Worm (Caenorhabditis elegans): ENCODE measurements around the gene F59A6.2.

ce11 chrII:5001866-5002265 is 12.6 kb upstream of the F59A6.2 start:
- TF ChIP-seq ZK546.5 (tag; optimal IDR thresholded peaks at IDR 0.05) = no peak
- no peak for TF ChIP-seq ztf-4 (tag; optimal IDR thresholded peaks at IDR 0.05)
- TF ChIP-seq unc-39 (tag; optimal IDR thresholded peaks at IDR 0.05) = no peak
- TF ChIP-seq nhr-11 (tag; optimal IDR thresholded peaks at IDR 0.05) = no peak
- TF ChIP-seq ztf-11 (tag; optimal IDR thresholded peaks at IDR 0.05) = no peak
- no peak for TF ChIP-seq unc-62 (GFP tag; optimal IDR thresholded peaks at IDR 0.05)
- no peak for TF ChIP-seq F13H6.1 (tag; optimal IDR thresholded peaks at IDR 0.05)
- no peak for TF ChIP-seq lin-39 (tag; optimal IDR thresholded peaks at IDR 0.05)
